Fruit fly (Drosophila melanogaster): ENCODE data around the gene Sb.
A peak's percentile ranks its signal among the peaks of the same experiment; 100 is the strongest.

Gene Sb

dm6 chr3R:16157564-16158242 lies 41.7 kb downstream of the Sb start (continued):
- peak; percentile 66 for TF ChIP-seq pdm3 (GFP tag; optimal IDR thresholded peaks at IDR 0.05)
- peak; percentile 79; the same call in 1 of the 2 replicates for TF ChIP-seq CG15336 (GFP tag; IDR thresholded peaks at IDR 0.05)
- peak; percentile 67 for TF ChIP-seq OdsH (GFP tag; optimal IDR thresholded peaks at IDR 0.05)
- TF ChIP-seq CG7368 (GFP tag; optimal IDR thresholded peaks at IDR 0.05), result peak; percentile 3
- peak; percentile 72; the same call in 2 of the 3 replicates for TF ChIP-seq CG8119 (GFP tag; IDR thresholded peaks at IDR 0.05)
- peak; percentile 70 for TF ChIP-seq CG6276 (GFP tag; optimal IDR thresholded peaks at IDR 0.05)
- TF ChIP-seq Sox102F (GFP tag; optimal IDR thresholded peaks at IDR 0.05), result peak; percentile 74
- peak; percentile 52 for TF ChIP-seq CG31627 (GFP tag; optimal IDR thresholded peaks at IDR 0.05)
- peak; percentile 59 for TF ChIP-seq dsx (GFP tag; optimal IDR thresholded peaks at IDR 0.05; ENCODE audit: poor library complexity, severe bottlenecking)
- TF ChIP-seq Ets21C (GFP tag; optimal IDR thresholded peaks at IDR 0.05), result peak; percentile 48
- TF ChIP-seq acj6 (GFP tag; optimal IDR thresholded peaks at IDR 0.05), result peak; percentile 61
- peak; percentile 26 for TF ChIP-seq Lpt (GFP tag; optimal IDR thresholded peaks at IDR 0.05)
- TF ChIP-seq CG3032 (tag; optimal IDR thresholded peaks at IDR 0.05), result peak; percentile 58
- TF ChIP-seq CG10631 (GFP tag; optimal IDR thresholded peaks at IDR 0.05), result peak; percentile 67
- no peak for TF ChIP-seq Eip93F (GFP tag; optimal IDR thresholded peaks at IDR 0.05)
- TF ChIP-seq topi (GFP tag; optimal IDR thresholded peaks at IDR 0.05), result peak; percentile 78
- no peak for TF ChIP-seq fkh (GFP tag; optimal IDR thresholded peaks at IDR 0.05)
- TF ChIP-seq CG11762 (GFP tag; optimal IDR thresholded peaks at IDR 0.05; ENCODE audit: insufficient read depth), result peak; percentile 66
- TF ChIP-seq Sox14 (GFP tag; optimal IDR thresholded peaks at IDR 0.05), result peak; percentile 65
- peak; percentile 75 for TF ChIP-seq CG34406 (GFP tag; optimal IDR thresholded peaks at IDR 0.05)
- peak; percentile 57 for TF ChIP-seq fd59A (GFP tag; optimal IDR thresholded peaks at IDR 0.05)
- peak; percentile 8 for TF ChIP-seq CG11902 (GFP tag; optimal IDR thresholded peaks at IDR 0.05)
- peak; percentile 81 for TF ChIP-seq esn (GFP tag; optimal IDR thresholded peaks at IDR 0.05)
- peak; percentile 75 for TF ChIP-seq Met (GFP tag; optimal IDR thresholded peaks at IDR 0.05)
- peak; percentile 29 for TF ChIP-seq Sox15 (GFP tag; optimal IDR thresholded peaks at IDR 0.05)
- peak; percentile 37 for TF ChIP-seq CG8319 (GFP tag; optimal IDR thresholded peaks at IDR 0.05)
- TF ChIP-seq svp (GFP tag), result peak; percentile 87
- TF ChIP-seq Hr39 (GFP tag; optimal IDR thresholded peaks at IDR 0.05), result peak; percentile 54
- peak; percentile 45 for TF ChIP-seq dac (GFP tag; optimal IDR thresholded peaks at IDR 0.05)
- peak; percentile 63 for TF ChIP-seq CG6808 (GFP tag; optimal IDR thresholded peaks at IDR 0.05)
- peak; percentile 69 for TF ChIP-seq CG8632 (GFP tag; optimal IDR thresholded peaks at IDR 0.05)
- TF ChIP-seq Smox (GFP tag; optimal IDR thresholded peaks at IDR 0.05), result peak; percentile 72
- peak; percentile 94 for TF ChIP-seq vri (GFP tag; optimal IDR thresholded peaks at IDR 0.05)
- TF ChIP-seq CG6854 (GFP tag; optimal IDR thresholded peaks at IDR 0.05), result no peak
- peak; percentile 31 for TF ChIP-seq CG4318 (GFP tag; optimal IDR thresholded peaks at IDR 0.05)
- TF ChIP-seq Blimp-1 (GFP tag; optimal IDR thresholded peaks at IDR 0.05), result peak; percentile 47
- TF ChIP-seq eg (GFP tag; IDR thresholded peaks at IDR 0.05), result peak; percentile 61; the same call in 2 of the 3 replicates
- TF ChIP-seq Hr38 (GFP tag; optimal IDR thresholded peaks at IDR 0.05), result no peak
- peak; percentile 57 for TF ChIP-seq achi (GFP tag; optimal IDR thresholded peaks at IDR 0.05)
- peak; percentile 46 for TF ChIP-seq cyc (GFP tag; optimal IDR thresholded peaks at IDR 0.05)

- TF ChIP-seq CG11294 (GFP tag; IDR thresholded peaks at IDR 0.05) (no peak), cyc (GFP tag; optimal IDR thresholded peaks at IDR 0.05) (no peak), CG7368 (GFP tag; optimal IDR thresholded peaks at IDR 0.05) (no peak), CG6276 (GFP tag; optimal IDR thresholded peaks at IDR 0.05) (no peak), Blimp-1 (GFP tag; optimal IDR thresholded peaks at IDR 0.05) (no peak)
These were observed 52.1 kb downstream of the Sb start for dm6 chr3R:16168088-16168487.

All from whole organism, prepupa.